Worm (Caenorhabditis elegans): Measurements from ENCODE around the gene Y57A10A.4.

ce11 chrII:12110997-12111396 lies 40.7 kb upstream of the Y57A10A.4 start:
- no peak for TF ChIP-seq pes-1 (GFP tag; IDR thresholded peaks at IDR 0.05)
- no peak for TF ChIP-seq ama-1 (optimal IDR thresholded peaks at IDR 0.05)
- TF ChIP-seq scrt-1 (GFP tag; IDR thresholded peaks at IDR 0.05) = no peak
- peak; percentile 24 for TF ChIP-seq hmg-4 (GFP tag; optimal IDR thresholded peaks at IDR 0.05)
- no peak for TF ChIP-seq F13C5.2 (tag; optimal IDR thresholded peaks at IDR 0.05)
- TF ChIP-seq sea-1 (GFP tag; conservative IDR thresholded peaks at IDR 0.05) = no peak
- TF ChIP-seq tbx-11 (GFP tag; IDR thresholded peaks at IDR 0.05) = no peak
- TF ChIP-seq flt-1 (GFP tag; IDR thresholded peaks at IDR 0.05) = no peak
- no peak for TF ChIP-seq hnd-1 (tag; optimal IDR thresholded peaks at IDR 0.05)
- TF ChIP-seq ceh-13 (GFP tag; optimal IDR thresholded peaks at IDR 0.05) = no peak
- no peak for TF ChIP-seq hmbx-1 (tag; optimal IDR thresholded peaks at IDR 0.05)

Data from whole organism, early embryonic.